Worm (Caenorhabditis elegans): ENCODE results near the gene K08D10.11.

DNA sequence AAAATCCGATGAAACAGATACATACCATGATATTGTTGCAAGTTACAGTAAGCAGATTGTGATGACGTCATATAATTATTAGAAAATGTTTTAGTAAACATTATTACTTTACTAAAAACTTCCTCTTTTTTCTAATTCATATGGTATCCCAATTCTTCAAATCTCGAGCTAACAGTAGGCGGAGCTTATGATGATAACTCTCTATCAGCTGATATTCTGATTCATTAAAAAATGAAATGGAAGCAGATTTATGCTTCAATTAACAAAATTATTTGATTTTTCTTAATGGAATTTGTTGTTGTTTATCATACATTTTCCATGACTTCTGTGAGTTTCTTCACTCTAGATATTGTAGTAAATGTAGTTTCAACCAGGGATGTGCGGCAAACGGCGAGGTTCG is 18.3 kb upstream of the K08D10.11 start, which contains the start of gene pax-2:
- TF ChIP-seq tbx-2 (tag; optimal IDR thresholded peaks at IDR 0.05) (no peak), eyg-1 (tag; optimal IDR thresholded peaks at IDR 0.05) (no peak)

All from whole organism, late embryonic.